Worm (Caenorhabditis elegans) whole organism, L4/young adult: ENCODE results near the gene F54D5.2.

ENCODE experiments used
- W03F9.2 ChIP-seq: fragments of 150-350 bp; optimal IDR thresholded peaks from 2 replicates; lab custom pipeline; 2014; ENCODE audit warnings: missing biosample characterization, missing genetic modification characterization
- dao-5 ChIP-seq: sonication (generic microtip); optimal IDR thresholded peaks from 2 replicates; lab custom pipeline; 2016; ENCODE audit warnings: missing genotype, missing genetic modification characterization, moderate library complexity, missing compliant biosample characterization
- him-1 ChIP-seq: sonication (generic microtip); optimal IDR thresholded peaks from 2 replicates; lab custom pipeline; 2016; ENCODE audit warnings: missing genotype, missing genetic modification reagents, missing genetic modification characterization, missing compliant biosample characterization

DNA sequence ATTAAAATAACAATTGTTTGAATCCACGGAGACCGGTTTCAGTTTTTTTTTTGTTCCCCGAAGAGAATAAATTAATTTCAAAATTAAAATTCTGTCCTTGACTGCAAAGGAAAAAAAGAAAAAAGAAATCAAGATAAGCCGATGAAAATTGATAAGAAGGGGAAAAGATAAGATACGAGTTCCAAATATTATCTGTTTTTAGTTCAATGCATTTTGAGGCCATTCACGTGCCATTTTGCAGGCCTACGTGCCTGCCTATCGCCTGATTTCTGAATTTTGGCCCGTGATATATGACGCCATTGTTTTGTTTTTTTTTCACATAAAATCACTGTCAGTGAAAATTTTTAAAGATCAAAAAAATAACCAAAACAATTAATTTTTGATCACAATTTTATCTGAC lies 38.5 kb downstream of the F54D5.2 start:
- no peak for TF ChIP-seq W03F9.2 (tag; lab: Kevin White, UChicago)
- no peak for TF ChIP-seq him-1
- no peak for TF ChIP-seq dao-5 (tag; lab: Kevin White, UChicago)
